Worm (Caenorhabditis elegans): Measurements from ENCODE around the gene srx-7.

DNA sequence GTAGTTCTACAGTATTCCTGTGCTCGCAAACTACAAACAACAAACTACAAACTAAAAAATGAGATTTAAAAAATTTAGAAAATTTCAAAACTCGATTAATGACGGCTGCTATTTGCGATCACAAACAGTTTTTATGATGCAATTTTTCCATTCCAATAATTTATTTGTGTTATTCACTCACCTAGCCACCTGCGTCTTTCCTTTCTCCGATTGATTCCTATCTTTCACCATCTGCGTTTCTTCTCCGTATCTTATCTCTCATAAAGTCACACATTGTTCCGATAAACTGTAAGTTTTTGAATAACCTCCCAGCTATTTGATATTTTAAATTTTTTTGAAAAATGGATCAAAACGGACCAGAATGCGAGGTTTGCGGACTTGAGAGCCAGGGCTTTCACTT, 25.8 kb upstream of the srx-7 start, which contains the start of gene nhr-132:
- TF ChIP-seq flh-1 (GFP tag; optimal IDR thresholded peaks at IDR 0.05) (no peak), nhr-12 (tag; optimal IDR thresholded peaks at IDR 0.05) (no peak), lsy-2 (tag; optimal IDR thresholded peaks at IDR 0.05) (no peak), sem-2 (GFP tag; optimal IDR thresholded peaks at IDR 0.05) (no peak)
